Fruit fly (Drosophila melanogaster) whole organism, embryonic: ENCODE results near the gene RpL8.

ENCODE experiments used
- CG10366 ChIP-seq: fragments of 200-800 bp; sonication (Bioruptor generic); IDR thresholded peaks from 2 replicates; pipeline ENCODE4 v1.3.6; 2022; ENCODE audit warnings: missing biosample characterization, missing genetic modification characterization
- CG11247 ChIP-seq: fragments of 200-800 bp; sonication (Bioruptor generic); IDR thresholded peaks from 2 replicates; pipeline ENCODE4 v1.3.6; 2022; ENCODE audit warnings: missing biosample characterization, missing genetic modification characterization
- CG13424 ChIP-seq: fragments of 200-800 bp; sonication (Bioruptor generic); optimal IDR thresholded peaks from 2 replicates; lab custom pipeline; 2019; ENCODE audit warnings: missing biosample characterization, mild to moderate bottlenecking, missing genetic modification characterization, moderate library complexity
- CG13894 ChIP-seq: fragments of 200-800 bp; sonication (Bioruptor generic); optimal IDR thresholded peaks from 3 replicates; lab custom pipeline; 2018; ENCODE audit warnings: missing biosample characterization, mild to moderate bottlenecking, missing genetic modification characterization, moderate library complexity
- CG14014 ChIP-seq: fragments of 200-800 bp; sonication (Bioruptor generic); IDR thresholded peaks from 2 replicates; pipeline ENCODE4 v1.3.6; 2022; ENCODE audit warnings: missing biosample characterization, missing genetic modification characterization
- CG1602 ChIP-seq: fragments of 200-800 bp; sonication (Bioruptor generic); optimal IDR thresholded peaks from 3 replicates; lab custom pipeline; 2016; ENCODE audit warnings: missing biosample characterization, missing genetic modification characterization
- CG1647 ChIP-seq: fragments of 200-800 bp; sonication (Bioruptor generic); optimal IDR thresholded peaks from 3 replicates; lab custom pipeline; 2016; ENCODE audit warnings: missing biosample characterization, missing genetic modification characterization
- CG16779 ChIP-seq: fragments of 200-800 bp; sonication (Bioruptor generic); IDR thresholded peaks from 2 replicates; pipeline ENCODE4 v1.3.6; 2022; ENCODE audit warnings: missing biosample characterization, missing genetic modification characterization
- CG1832 ChIP-seq: fragments of 200-800 bp; sonication (Bioruptor generic); optimal IDR thresholded peaks from 2 replicates; lab custom pipeline; 2017; ENCODE audit warnings: missing biosample characterization, mild to moderate bottlenecking, missing genetic modification characterization, inconsistent platforms
- CG3163 ChIP-seq: fragments of 200-800 bp; sonication (Bioruptor generic); optimal IDR thresholded peaks from 3 replicates; lab custom pipeline; 2016; ENCODE audit warnings: missing biosample characterization, missing genetic modification characterization
- CG32532 ChIP-seq: fragments of 200-800 bp; sonication (Bioruptor generic); IDR thresholded peaks from 2 replicates; pipeline ENCODE4 v1.3.6; 2022; ENCODE audit warnings: missing biosample characterization, missing genetic modification characterization
- CG7556 ChIP-seq: fragments of 200-800 bp; sonication (Bioruptor generic); optimal IDR thresholded peaks from 2 replicates; lab custom pipeline; 2017; ENCODE audit warnings: missing biosample characterization, mild to moderate bottlenecking, missing genetic modification characterization
- CG7839 ChIP-seq: fragments of 200-800 bp; sonication (Bioruptor generic); optimal IDR thresholded peaks from 3 replicates; lab custom pipeline; 2018; ENCODE audit warnings: missing biosample characterization, mild to moderate bottlenecking, missing genetic modification characterization, moderate library complexity
- CG7987 ChIP-seq: fragments of 200-800 bp; sonication (Bioruptor generic); optimal IDR thresholded peaks from 2 replicates; lab custom pipeline; 2018; ENCODE audit warnings: missing biosample characterization, mild to moderate bottlenecking, missing genetic modification characterization, moderate library complexity
- CG9932 ChIP-seq: fragments of 200-800 bp; sonication (Bioruptor generic); IDR thresholded peaks from 2 replicates; pipeline ENCODE4 v1.3.6; 2022; ENCODE audit warnings: missing biosample characterization, missing genetic modification characterization
- Camta ChIP-seq: fragments of 200-800 bp; sonication (Bioruptor generic); optimal IDR thresholded peaks from 2 replicates; lab custom pipeline; 2016; ENCODE audit warnings: missing biosample characterization, missing genetic modification characterization
- Dfd ChIP-seq, 2 experiments: fragments of >200 bp; optimal IDR thresholded peaks; 2 replicates each; lab custom pipeline; 2017; ENCODE audit warnings: missing biosample characterization in 2 of 2, missing genetic modification characterization in 2 of 2
- Dll ChIP-seq: fragments of 200-800 bp; sonication (Bioruptor generic); IDR thresholded peaks from 4 replicates; pipeline ENCODE4 v1.3.6; 2022; ENCODE audit warnings: missing biosample characterization, missing genetic modification characterization; ENCODE audit not compliant: partially characterized antibody
- Fer1 ChIP-seq: fragments of 200-800 bp; sonication (Bioruptor generic); optimal IDR thresholded peaks from 2 replicates; lab custom pipeline; 2017; ENCODE audit warnings: missing biosample characterization, mild to moderate bottlenecking, missing genetic modification characterization
- H15 ChIP-seq: fragments of 200-800 bp; sonication (Bioruptor generic); IDR thresholded peaks from 3 replicates; pipeline ENCODE4 v1.3.6; 2022; ENCODE audit warnings: missing biosample characterization, missing genetic modification characterization
- HLH4C ChIP-seq: fragments of 200-800 bp; sonication (Bioruptor generic); IDR thresholded peaks from 3 replicates; pipeline ENCODE4 v1.3.6; 2022; ENCODE audit warnings: missing biosample characterization, missing genetic modification characterization; ENCODE audit not compliant: partially characterized antibody
- Hr78 ChIP-seq, 2 experiments: fragments of 200-800 bp in 1 of 2; fragments of >200 bp in 1 of 2; sonication (Bioruptor generic) in 1 of 2; optimal IDR thresholded peaks; 2 replicates each; lab custom pipeline; 2017 to 2019; ENCODE audit warnings: missing biosample characterization in 2 of 2, missing genetic modification characterization in 2 of 2, mild to moderate bottlenecking in 1 of 2, moderate library complexity in 1 of 2
- Neu2 ChIP-seq: fragments of 200-800 bp; sonication (Bioruptor generic); optimal IDR thresholded peaks from 3 replicates; lab custom pipeline; 2016; ENCODE audit warnings: missing biosample characterization, missing genetic modification characterization, borderline replicate concordance
- Nf-YC ChIP-seq: fragments of 200-800 bp; optimal IDR thresholded peaks from 3 replicates; lab custom pipeline; 2019; ENCODE audit warnings: missing biosample characterization, mild to moderate bottlenecking, missing genetic modification characterization, moderate library complexity
- Opbp ChIP-seq: fragments of 200-800 bp; sonication (Bioruptor generic); IDR thresholded peaks from 3 replicates; pipeline ENCODE4 v1.3.6; 2022; ENCODE audit warnings: missing biosample characterization, missing genetic modification characterization; ENCODE audit not compliant: partially characterized antibody
- Six4 ChIP-seq: fragments of 200-800 bp; sonication (Bioruptor generic); optimal IDR thresholded peaks from 2 replicates; lab custom pipeline; 2016; ENCODE audit warnings: missing biosample characterization, missing genetic modification characterization
- Sox102F ChIP-seq: fragments of 200-800 bp; sonication (Bioruptor generic); optimal IDR thresholded peaks from 2 replicates; lab custom pipeline; 2018; ENCODE audit warnings: missing biosample characterization, mild to moderate bottlenecking, missing genetic modification characterization, moderate library complexity
- Sry-β ChIP-seq: fragments of 200-800 bp; sonication (Bioruptor generic); optimal IDR thresholded peaks from 2 replicates; lab custom pipeline; 2018; ENCODE audit warnings: missing biosample characterization, mild to moderate bottlenecking, missing genetic modification characterization, moderate library complexity
- Sry-δ ChIP-seq: fragments of 200-800 bp; sonication (Bioruptor generic); optimal IDR thresholded peaks from 2 replicates; lab custom pipeline; 2016; ENCODE audit warnings: missing biosample characterization, missing genetic modification characterization
- Vsx1 ChIP-seq: fragments of 200-800 bp; sonication (Bioruptor generic); optimal IDR thresholded peaks from 2 replicates; lab custom pipeline; 2017; ENCODE audit warnings: missing biosample characterization, mild to moderate bottlenecking, missing genetic modification characterization, missing genetic modification reagents
- ash1 ChIP-seq: fragments of 200-800 bp; sonication (Bioruptor generic); optimal IDR thresholded peaks from 2 replicates; lab custom pipeline; 2018; ENCODE audit warnings: missing biosample characterization, mild to moderate bottlenecking, missing genetic modification characterization
- cas ChIP-seq: fragments of 200-800 bp; sonication (Bioruptor generic); IDR thresholded peaks from 2 replicates; pipeline ENCODE4 v1.3.6; 2022; ENCODE audit warnings: missing biosample characterization, missing genetic modification characterization
- caup ChIP-seq: fragments of 200-800 bp; sonication (Bioruptor generic); optimal IDR thresholded peaks from 3 replicates; lab custom pipeline; 2017; ENCODE audit warnings: missing biosample characterization, mild to moderate bottlenecking, missing genetic modification characterization, moderate library complexity; ENCODE audit not compliant: severe bottlenecking
- dan ChIP-seq: fragments of 200-800 bp; sonication (Bioruptor generic); IDR thresholded peaks from 2 replicates; pipeline ENCODE4 v1.3.6; 2022; ENCODE audit warnings: missing biosample characterization, missing genetic modification characterization
- fd3F ChIP-seq: fragments of 200-800 bp; sonication (Bioruptor generic); optimal IDR thresholded peaks from 2 replicates; lab custom pipeline; 2018; ENCODE audit warnings: missing biosample characterization, mild to moderate bottlenecking, missing genetic modification characterization, moderate library complexity
- fru ChIP-seq: fragments of >200 bp; optimal IDR thresholded peaks from 2 replicates; lab custom pipeline; 2017
- ftz-f1 ChIP-seq: fragments of 200-800 bp; sonication (Bioruptor generic); optimal IDR thresholded peaks from 2 replicates; lab custom pipeline; 2016; ENCODE audit warnings: missing biosample characterization, missing genetic modification characterization
- gce ChIP-seq: fragments of 200-800 bp; sonication (Bioruptor generic); IDR thresholded peaks from 3 replicates; pipeline ENCODE4 v1.3.6; 2022; ENCODE audit warnings: missing biosample characterization, missing genetic modification characterization
- gcm2 ChIP-seq: fragments of 200-800 bp; sonication (Bioruptor generic); optimal IDR thresholded peaks from 2 replicates; lab custom pipeline; 2016; ENCODE audit warnings: missing biosample characterization, missing genetic modification characterization
- hth ChIP-seq: fragments of >200 bp; optimal IDR thresholded peaks from 2 replicates; lab custom pipeline; 2017; ENCODE audit warnings: inconsistent platforms
- jumu ChIP-seq: fragments of 200-800 bp; sonication (Bioruptor generic); optimal IDR thresholded peaks from 3 replicates; lab custom pipeline; 2016; ENCODE audit warnings: missing biosample characterization, missing genetic modification characterization
- ken ChIP-seq: fragments of 200-800 bp; sonication (Bioruptor generic); IDR thresholded peaks from 3 replicates; pipeline ENCODE4 v1.3.6; 2022; ENCODE audit warnings: missing biosample characterization, missing genetic modification characterization
- pan ChIP-seq, 4 experiments: fragments of >200 bp in 3 of 4; fragments of 200-800 bp in 1 of 4; sonication (Bioruptor generic) in 1 of 4; optimal IDR thresholded peaks in 3 of 4; IDR thresholded peaks in 1 of 4; 2 replicates each; pipeline versions ENCODE4 v1.3.6 to Lab custom; 2017 to 2022; ENCODE audit warnings: missing biosample characterization in 2 of 4, missing genetic modification characterization in 2 of 4, mixed read lengths in 1 of 4
- pfk ChIP-seq: fragments of 200-800 bp; sonication (Bioruptor generic); optimal IDR thresholded peaks from 2 replicates; lab custom pipeline; 2018; ENCODE audit warnings: missing biosample characterization, mild to moderate bottlenecking, missing genetic modification characterization, moderate library complexity
- pita ChIP-seq: fragments of 200-800 bp; sonication (Bioruptor generic); optimal IDR thresholded peaks from 2 replicates; lab custom pipeline; 2017; ENCODE audit warnings: missing biosample characterization, mild to moderate bottlenecking, missing genetic modification characterization
- seq ChIP-seq: fragments of 200-800 bp; sonication (Bioruptor generic); IDR thresholded peaks from 2 replicates; pipeline ENCODE4 v1.3.6; 2022; ENCODE audit warnings: missing biosample characterization, missing genetic modification characterization
- slou ChIP-seq: fragments of 200-800 bp; sonication (Bioruptor generic); optimal IDR thresholded peaks from 3 replicates; lab custom pipeline; 2016; ENCODE audit warnings: missing biosample characterization, missing genetic modification characterization
- stwl ChIP-seq: fragments of 200-800 bp; sonication (Bioruptor generic); optimal IDR thresholded peaks from 3 replicates; lab custom pipeline; 2018; ENCODE audit warnings: missing biosample characterization, mild to moderate bottlenecking, missing genetic modification characterization, moderate library complexity
- tio ChIP-seq: fragments of 200-800 bp; sonication (Bioruptor generic); optimal IDR thresholded peaks from 2 replicates; lab custom pipeline; 2017; ENCODE audit warnings: missing biosample characterization, missing genetic modification characterization, inconsistent platforms
- z ChIP-seq: fragments of 200-800 bp; sonication (Bioruptor generic); IDR thresholded peaks from 3 replicates; pipeline ENCODE4 v1.3.6; 2022; ENCODE audit warnings: missing biosample characterization, missing genetic modification characterization
- zen ChIP-seq: fragments of 200-800 bp; sonication (Bioruptor generic); optimal IDR thresholded peaks from 3 replicates; lab custom pipeline; 2018; ENCODE audit warnings: missing biosample characterization, mild to moderate bottlenecking, missing genetic modification characterization, moderate library complexity

Gene RpL8

DNA sequence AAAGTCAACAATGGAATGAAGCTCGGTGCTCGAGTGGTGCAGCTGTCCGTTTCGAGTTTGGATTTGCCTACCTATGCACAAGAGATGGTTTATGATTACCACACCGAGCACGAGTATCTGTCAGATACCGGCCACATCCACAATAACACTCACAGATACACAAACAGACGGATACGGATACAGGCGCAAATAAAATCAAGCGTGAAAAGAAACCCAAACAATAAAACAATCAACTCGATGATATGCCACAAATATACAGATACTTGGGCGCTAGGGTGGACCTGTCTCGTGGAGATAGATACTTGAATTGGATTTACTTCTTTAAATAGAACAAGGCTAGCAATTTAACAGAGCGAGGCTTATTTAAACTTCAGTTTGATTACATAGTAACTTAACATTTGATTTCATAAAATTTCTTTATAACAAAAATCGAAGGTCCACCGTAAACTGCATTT, 17.0 kb upstream of the RpL8 start (continued):
- no peak for TF ChIP-seq caup (GFP tag; lab: Kevin White, UChicago)
- no peak for TF ChIP-seq z (GFP tag; lab: Robert Waterston, UW)
- no peak for TF ChIP-seq pfk
- TF ChIP-seq CG13894 (tag; lab: Kevin White, UChicago) = no peak
- TF ChIP-seq dan (GFP tag; lab: Robert Waterston, UW) = no peak
- no peak for TF ChIP-seq Opbp (GFP tag; lab: Robert Waterston, UW)
- TF ChIP-seq Neu2 (GFP tag; lab: Kevin White, UChicago) = no peak
- no peak for TF ChIP-seq CG1602
- peak; percentile 18 for TF ChIP-seq CG13424
- no peak for TF ChIP-seq jumu (GFP tag; lab: Kevin White, UChicago)
- 0 out of 3 replicates have a peak, but pooled peaks have one; percentile 38 for TF ChIP-seq gce (GFP tag; lab: Robert Waterston, UW)
- TF ChIP-seq CG1647 (GFP tag; lab: Kevin White, UChicago) = no peak
- TF ChIP-seq CG9932 = no peak
- TF ChIP-seq fru = no peak
- TF ChIP-seq ken (GFP tag; lab: Robert Waterston, UW) = no peak
- no peak for TF ChIP-seq stwl (tag; lab: Kevin White, UChicago)
- no peak for TF ChIP-seq Hr78 (GFP tag; optimal IDR thresholded peaks at IDR 0.05; lab: Kevin White, UChicago)
- no peak for TF ChIP-seq Six4 (GFP tag; lab: Kevin White, UChicago)
- no peak for TF ChIP-seq Sry-δ (GFP tag; lab: Kevin White, UChicago)
- TF ChIP-seq slou (GFP tag; lab: Kevin White, UChicago) = no peak
- peak; percentile 43 for TF ChIP-seq CG7556
- no peak; the same call in 1 of the 2 replicates for TF ChIP-seq CG32532 (GFP tag; lab: Robert Waterston, UW)
- no peak for TF ChIP-seq gcm2 (GFP tag; lab: Kevin White, UChicago)
- no peak for TF ChIP-seq cas (GFP tag; lab: Robert Waterston, UW)
- TF ChIP-seq Vsx1 (GFP tag; lab: Kevin White, UChicago) = no peak
- no peak for TF ChIP-seq pita (GFP tag; lab: Kevin White, UChicago)
- TF ChIP-seq ash1 (GFP tag; lab: Kevin White, UChicago) = no peak
- no peak for TF ChIP-seq Sry-β (GFP tag; lab: Kevin White, UChicago)
- no peak for TF ChIP-seq fd3F (GFP tag; lab: Kevin White, UChicago)
- no peak for TF ChIP-seq HLH4C (GFP tag; lab: Robert Waterston, UW)
- no peak for TF ChIP-seq zen (tag; lab: Kevin White, UChicago)
- TF ChIP-seq Dll (GFP tag; lab: Robert Waterston, UW) = no peak
- TF ChIP-seq seq (GFP tag; lab: Robert Waterston, UW) = no peak
- no peak for TF ChIP-seq CG3163
- no peak for TF ChIP-seq CG11247 (GFP tag; lab: Robert Waterston, UW)
- no peak for TF ChIP-seq Nf-YC
- TF ChIP-seq Fer1 (GFP tag; lab: Kevin White, UChicago) = peak; percentile 33
- no peak for TF ChIP-seq CG1832
- no peak for TF ChIP-seq pan (optimal IDR thresholded peaks at IDR 0.05; lab: Kevin White, UChicago)
- peak in 1 of 2 experiments; percentile 45 for TF ChIP-seq pan (GFP tag; optimal IDR thresholded peaks at IDR 0.05 in 1 of 2, IDR thresholded peaks at IDR 0.05 in 1 of 2)
- 0 out of 3 replicates have a peak, but pooled peaks have one; percentile 10 for TF ChIP-seq H15
- TF ChIP-seq CG10366 (GFP tag; lab: Robert Waterston, UW) = peak; percentile 30; the same call in 1 of the 2 replicates
- TF ChIP-seq CG16779 (GFP tag; lab: Robert Waterston, UW) = no peak
- TF ChIP-seq Sox102F (GFP tag; lab: Kevin White, UChicago) = peak; percentile 75
- TF ChIP-seq Dfd (GFP tag; optimal IDR thresholded peaks at IDR 0.05; lab: Kevin White, UChicago) = no peak
- no peak; the same call in 1 of the 2 replicates for TF ChIP-seq CG14014 (GFP tag; lab: Robert Waterston, UW)
- TF ChIP-seq ftz-f1 (GFP tag; lab: Kevin White, UChicago) = no peak
- TF ChIP-seq CG7839 (tag; lab: Kevin White, UChicago) = no peak
- TF ChIP-seq Camta = peak; percentile 16
- no peak for TF ChIP-seq CG7987 (GFP tag; lab: Kevin White, UChicago)
- no peak for TF ChIP-seq hth (lab: Kevin White, UChicago)
- peak; percentile 4 for TF ChIP-seq tio (GFP tag; lab: Kevin White, UChicago)
